Worm (Caenorhabditis elegans): ENCODE data around the gene C14A4.8.
A peak's percentile ranks its signal among the peaks of the same experiment; 100 is the strongest.

The C14A4.8 gene

DNA sequence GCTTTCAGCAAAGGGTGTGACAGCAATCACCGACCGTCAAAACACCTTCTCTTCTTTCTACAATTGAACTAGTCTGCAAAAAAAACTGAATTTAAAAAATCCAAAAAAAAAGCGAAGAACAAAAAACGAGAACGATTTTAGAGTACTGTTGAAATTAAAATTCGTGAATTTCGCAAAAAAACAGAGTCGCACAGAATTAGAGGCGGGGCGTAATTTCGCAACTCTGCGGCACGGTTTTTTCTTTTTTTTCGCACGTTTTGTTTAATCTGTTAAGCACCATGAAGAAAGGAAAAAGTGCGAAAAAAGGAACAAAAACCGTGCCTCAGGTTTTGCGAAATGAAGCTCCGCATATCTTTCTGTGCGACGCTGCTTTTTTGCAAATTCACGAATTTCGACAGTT is 43.0 kb downstream of the C14A4.8 start, which contains the start of gene mnk-1:
TSS of gene mnk-1 (minus strand) at position 73 of the 400 bp plus-strand sequence.
- TF ChIP-seq ztf-29 (GFP tag; IDR thresholded peaks at IDR 0.05) (no peak), T22C8.4 (GFP tag; IDR thresholded peaks at IDR 0.05) (no peak), ztf-23 (GFP tag; IDR thresholded peaks at IDR 0.05) (no peak), ref-1 (GFP tag; conservative IDR thresholded peaks at IDR 0.05) (no peak), med-1 (GFP tag; optimal IDR thresholded peaks at IDR 0.05; ENCODE audit: insufficient read depth) (no peak), tab-1 (GFP tag; IDR thresholded peaks at IDR 0.05) (no peak), flt-1 (GFP tag; IDR thresholded peaks at IDR 0.05) (no peak), klf-2 (GFP tag; conservative IDR thresholded peaks at IDR 0.05) (no peak)

DNA sequence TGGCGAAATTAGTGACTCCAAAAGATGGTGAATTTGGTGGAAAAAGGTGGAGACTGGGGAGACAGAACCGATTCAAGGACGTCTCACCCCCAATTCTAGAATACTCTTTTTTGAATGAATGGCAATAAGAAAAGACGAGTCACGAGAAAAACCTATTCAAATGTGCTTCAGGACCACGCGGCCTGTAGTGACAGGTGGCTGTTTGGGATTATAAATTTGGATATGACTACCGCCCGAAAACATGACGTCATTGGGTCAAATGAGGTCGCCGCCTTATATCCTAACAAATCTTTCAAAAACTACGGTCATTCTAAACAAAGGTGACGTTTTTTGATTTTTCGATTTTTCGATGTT is 43.9 kb downstream of the C14A4.8 start:
- TF ChIP-seq ref-1 (GFP tag; conservative IDR thresholded peaks at IDR 0.05), result no peak
- 0 out of 2 replicates have a peak, but pooled peaks have one; percentile 31 for TF ChIP-seq flt-1 (GFP tag; IDR thresholded peaks at IDR 0.05)

DNA sequence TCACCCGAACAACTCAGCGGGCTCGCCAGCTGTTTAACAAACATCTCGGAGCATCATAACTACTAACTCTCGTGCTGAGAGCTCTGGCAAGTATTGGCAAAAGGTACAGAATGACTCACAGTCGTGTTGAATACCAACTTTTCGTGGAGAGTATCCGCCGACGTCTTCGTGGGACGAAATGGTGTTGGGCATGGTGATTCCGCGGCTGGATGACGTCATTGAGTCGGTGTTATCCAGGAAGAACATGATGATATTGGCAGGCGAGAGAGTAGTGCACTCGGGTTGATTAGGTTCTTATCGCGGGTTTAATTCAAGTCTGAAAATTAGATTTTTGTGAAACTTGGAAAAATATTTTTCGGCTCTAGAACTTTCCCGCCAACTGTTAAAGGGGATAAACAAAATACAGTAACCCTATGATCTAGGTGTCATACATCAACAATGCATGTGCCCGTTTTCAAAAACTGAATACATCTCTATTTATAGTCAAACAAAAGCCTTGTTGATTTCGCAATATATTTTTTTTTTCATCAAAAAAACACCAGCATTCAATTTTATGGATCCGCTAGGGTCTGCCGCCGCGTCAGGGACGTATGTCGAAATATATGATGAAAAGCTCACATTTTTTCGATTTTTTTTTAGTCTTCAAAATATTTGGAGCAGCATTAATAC is 44.4 kb downstream of the C14A4.8 start:
- TF ChIP-seq cog-1 (tag; optimal IDR thresholded peaks at IDR 0.05), result no peak
- TF ChIP-seq flt-1 (GFP tag; IDR thresholded peaks at IDR 0.05), result no peak
- 0 out of 2 replicates have a peak, but pooled peaks have one; percentile 28 for TF ChIP-seq tab-1 (GFP tag; IDR thresholded peaks at IDR 0.05)

DNA sequence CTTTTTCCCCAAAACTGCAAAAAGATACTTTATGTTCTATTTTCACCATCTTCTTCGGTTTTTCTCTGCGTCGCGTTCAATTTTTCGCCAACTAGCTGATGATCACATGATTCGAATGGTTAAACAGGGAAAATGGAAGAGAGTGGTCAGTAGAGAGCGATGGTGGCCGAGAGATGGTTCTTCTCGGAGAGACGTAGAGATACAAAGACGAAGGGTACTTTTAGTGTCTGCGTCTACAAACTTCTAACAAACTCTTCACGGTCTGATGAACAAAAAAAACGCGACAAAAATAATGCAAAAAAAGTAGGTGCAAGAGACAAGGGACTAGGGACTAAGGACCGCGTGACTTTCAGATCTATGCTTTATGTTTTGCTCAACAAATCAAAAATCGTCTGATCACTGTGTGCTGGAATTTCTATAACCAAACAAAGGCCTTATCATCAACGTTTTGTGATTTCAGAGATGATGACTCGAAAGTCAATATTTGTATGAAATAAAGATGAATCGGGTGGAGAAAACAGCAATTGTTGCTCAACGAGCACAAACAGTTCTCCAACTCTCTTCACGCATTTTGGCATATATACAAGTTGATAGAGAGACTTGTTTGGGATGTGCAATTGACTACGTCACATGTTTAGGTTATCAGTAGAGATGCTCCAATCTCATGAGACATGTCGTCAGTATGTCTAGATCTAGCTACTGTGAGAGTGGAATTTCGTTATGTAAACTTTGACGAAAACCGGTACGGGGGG is 45.8 kb downstream of the C14A4.8 start:
- TF ChIP-seq cog-1 (tag; optimal IDR thresholded peaks at IDR 0.05) (peak; percentile 16), flt-1 (GFP tag; IDR thresholded peaks at IDR 0.05) (no peak), ref-1 (GFP tag; conservative IDR thresholded peaks at IDR 0.05) (no peak), ztf-23 (GFP tag; IDR thresholded peaks at IDR 0.05) (0 out of 2 replicates have a peak, but pooled peaks have one; percentile 57)

DNA sequence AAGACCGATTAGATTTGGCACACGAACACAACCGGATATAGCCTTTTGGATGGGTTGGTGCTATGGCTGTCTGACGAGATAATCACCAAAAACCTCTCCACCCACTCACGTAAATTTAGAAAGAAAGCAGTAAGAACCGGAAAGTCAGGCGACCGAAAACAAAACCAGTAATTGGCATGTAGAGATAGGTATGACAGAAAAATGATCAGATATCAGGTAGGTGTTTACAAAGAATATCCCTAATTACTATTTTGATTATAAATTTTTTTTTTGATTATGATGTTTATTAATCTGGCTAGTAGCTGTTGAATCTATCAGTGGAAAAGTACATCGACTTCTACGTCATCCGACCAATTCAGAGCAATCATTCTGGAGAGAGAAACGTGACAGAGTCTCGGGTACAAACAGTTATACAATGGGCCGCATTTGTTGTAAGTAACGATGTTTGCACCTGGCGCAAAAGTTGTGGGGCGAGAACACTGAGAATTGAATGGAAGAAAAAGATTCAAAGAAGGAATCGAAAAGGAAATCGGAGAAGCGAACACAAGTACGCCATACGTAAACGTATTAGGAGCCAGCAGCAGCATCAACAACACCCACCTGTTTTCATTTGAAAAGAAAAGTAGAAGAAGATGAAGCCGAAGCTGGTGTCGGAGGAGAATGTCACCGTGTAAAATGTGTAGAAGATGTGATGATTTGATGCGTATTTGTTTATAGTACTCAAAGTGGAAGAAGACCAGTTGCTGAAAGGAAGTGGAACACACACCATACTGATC is 46.9 kb downstream of the C14A4.8 start:
- TF ChIP-seq T22C8.4 (GFP tag; IDR thresholded peaks at IDR 0.05) (no peak), tab-1 (GFP tag; IDR thresholded peaks at IDR 0.05) (no peak), ztf-23 (GFP tag; IDR thresholded peaks at IDR 0.05) (no peak), ref-1 (GFP tag; conservative IDR thresholded peaks at IDR 0.05) (no peak), cog-1 (tag; optimal IDR thresholded peaks at IDR 0.05) (no peak), klf-2 (GFP tag; conservative IDR thresholded peaks at IDR 0.05) (no peak), flt-1 (GFP tag; IDR thresholded peaks at IDR 0.05) (no peak), med-1 (GFP tag; optimal IDR thresholded peaks at IDR 0.05; ENCODE audit: insufficient read depth) (no peak), ztf-29 (GFP tag; IDR thresholded peaks at IDR 0.05) (no peak)

DNA sequence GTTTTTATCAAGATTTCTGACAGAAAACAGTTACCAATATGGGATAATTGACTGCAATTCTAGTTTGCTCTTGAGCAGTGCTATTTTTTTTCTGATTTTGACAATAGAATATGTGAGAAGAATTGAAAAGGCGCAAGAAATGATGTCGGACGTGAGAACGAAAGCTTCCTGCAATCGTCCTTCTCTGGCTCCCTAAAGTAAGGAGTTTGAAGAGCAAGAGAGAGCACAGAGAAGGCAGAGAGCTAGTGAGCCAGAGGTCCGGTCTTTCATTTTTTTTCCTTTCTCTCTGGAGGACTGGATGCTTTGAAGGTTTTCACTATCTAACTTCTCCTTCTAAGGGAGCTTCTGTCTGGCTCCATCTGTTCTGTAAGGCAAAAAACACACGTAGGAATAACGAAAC is 47.8 kb downstream of the C14A4.8 start:
- no peak for TF ChIP-seq ref-1 (GFP tag; conservative IDR thresholded peaks at IDR 0.05)
- TF ChIP-seq ztf-23 (GFP tag; IDR thresholded peaks at IDR 0.05), result no peak
- no peak for TF ChIP-seq cog-1 (tag; optimal IDR thresholded peaks at IDR 0.05)
- no peak for TF ChIP-seq ztf-29 (GFP tag; IDR thresholded peaks at IDR 0.05)
- TF ChIP-seq T22C8.4 (GFP tag; IDR thresholded peaks at IDR 0.05), result no peak
- TF ChIP-seq tab-1 (GFP tag; IDR thresholded peaks at IDR 0.05), result no peak
- no peak for TF ChIP-seq med-1 (GFP tag; optimal IDR thresholded peaks at IDR 0.05; ENCODE audit: insufficient read depth)
- no peak for TF ChIP-seq flt-1 (GFP tag; IDR thresholded peaks at IDR 0.05)
- no peak for TF ChIP-seq klf-2 (GFP tag; conservative IDR thresholded peaks at IDR 0.05)

DNA sequence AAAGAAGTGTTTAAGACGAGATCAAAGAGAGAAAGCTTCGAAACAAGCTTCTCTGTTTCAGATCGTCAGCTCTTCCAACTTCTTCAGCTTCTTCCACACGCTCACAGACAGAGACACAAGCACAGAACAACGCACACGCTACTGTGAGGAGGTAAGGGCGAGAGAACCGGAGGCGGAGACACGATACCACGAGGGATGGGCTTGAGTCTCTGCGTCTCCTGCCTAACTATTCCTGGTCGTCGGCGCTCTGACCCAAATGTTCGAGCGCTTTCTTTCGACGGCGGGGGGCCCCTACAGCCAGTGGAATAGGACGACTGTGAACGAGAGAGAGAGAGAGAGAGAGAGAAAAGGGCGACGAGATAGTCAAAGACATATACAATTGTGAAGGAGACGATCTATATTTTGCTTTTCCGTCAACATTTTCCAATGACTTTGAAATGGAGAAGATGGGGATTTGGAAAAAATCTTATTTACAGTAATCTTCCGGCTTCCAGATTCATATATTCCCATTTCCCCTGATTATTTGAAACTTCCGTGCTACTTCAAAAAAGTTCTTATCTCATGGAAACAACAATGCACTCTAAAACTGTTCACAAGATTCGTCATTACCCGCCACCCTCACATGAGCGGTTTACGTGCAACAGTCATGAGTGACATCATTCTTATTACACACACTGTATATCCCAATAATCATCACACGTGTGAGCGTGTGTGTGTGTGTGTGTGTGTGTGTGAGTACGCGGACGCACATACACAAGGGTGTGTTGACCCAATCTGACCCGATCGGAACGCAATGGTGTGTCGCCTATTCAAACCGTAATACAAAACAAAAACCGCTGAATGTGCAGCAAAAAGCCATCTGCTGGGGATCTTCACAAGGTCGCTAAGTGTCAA is 48.9 kb downstream of the C14A4.8 start:
- TF ChIP-seq flt-1 (GFP tag; IDR thresholded peaks at IDR 0.05), result peak; percentile 80
- peak; percentile 71; the same call in 1 of the 2 replicates for TF ChIP-seq ztf-23 (GFP tag; IDR thresholded peaks at IDR 0.05)
- TF ChIP-seq klf-2 (GFP tag; conservative IDR thresholded peaks at IDR 0.05), result no peak
- no peak for TF ChIP-seq ref-1 (GFP tag; conservative IDR thresholded peaks at IDR 0.05)
- peak; percentile 85 for TF ChIP-seq ztf-29 (GFP tag; IDR thresholded peaks at IDR 0.05)
- TF ChIP-seq T22C8.4 (GFP tag; IDR thresholded peaks at IDR 0.05), result no peak
- TF ChIP-seq med-1 (GFP tag; optimal IDR thresholded peaks at IDR 0.05; ENCODE audit: insufficient read depth), result no peak
- no peak for TF ChIP-seq tab-1 (GFP tag; IDR thresholded peaks at IDR 0.05)

DNA sequence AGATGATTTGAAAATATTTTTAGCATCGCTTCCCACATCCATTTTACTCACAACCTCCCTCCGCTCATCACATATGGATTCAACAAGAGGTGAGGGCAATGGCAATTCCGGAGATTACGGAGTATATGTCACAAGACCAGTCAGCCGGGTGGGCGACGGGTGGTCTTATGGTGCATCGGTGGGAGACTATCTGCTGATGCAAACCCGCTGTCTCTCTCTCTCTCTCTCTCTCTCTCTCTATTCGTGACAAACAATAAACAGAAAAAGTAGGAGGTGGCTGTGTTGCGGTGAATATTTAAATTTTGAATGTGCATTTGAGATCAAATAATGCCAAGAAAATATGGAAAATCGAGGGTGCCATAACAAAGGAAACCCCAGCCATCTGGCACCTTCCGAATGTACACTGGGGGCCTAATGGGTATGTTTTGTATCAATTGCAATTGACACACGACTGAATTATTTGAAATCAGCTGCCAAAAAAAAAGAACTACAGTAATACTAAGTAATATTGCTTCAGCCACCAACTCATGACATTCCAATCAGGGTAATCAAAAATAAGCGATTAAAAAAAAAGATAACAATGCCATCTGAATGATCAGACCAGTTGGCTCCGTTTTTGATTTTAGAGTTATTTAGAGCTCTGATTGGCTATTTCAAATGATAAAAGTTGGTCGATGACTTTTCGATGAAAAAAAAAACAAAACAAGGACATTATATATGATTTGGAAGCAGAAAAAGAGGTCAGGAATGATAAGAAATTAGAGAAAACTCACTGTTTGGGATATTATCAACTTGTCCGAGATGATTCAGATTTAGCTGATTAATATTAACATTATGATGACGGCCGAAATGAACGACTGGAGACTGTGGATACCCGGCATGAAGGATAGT is 49.9 kb downstream of the C14A4.8 start:
- TF ChIP-seq ref-1 (GFP tag; conservative IDR thresholded peaks at IDR 0.05) (no peak), flt-1 (GFP tag; IDR thresholded peaks at IDR 0.05) (peak; percentile 45; the same call in 1 of the 2 replicates)

Measured in whole organism, midembryonic.